Fruit fly (Drosophila melanogaster) whole organism, wandering third instar larva: Measurements from ENCODE around the gene CG34452.

Source experiments
- Abd-B ChIP-seq: fragments of >200 bp; optimal IDR thresholded peaks from 2 replicates; lab custom pipeline; 2017; ENCODE audit warnings: missing biosample characterization, missing genetic modification characterization
- Hr78 ChIP-seq: fragments of >200 bp; optimal IDR thresholded peaks from 2 replicates; lab custom pipeline; 2017; ENCODE audit warnings: missing biosample characterization, missing genetic modification characterization
- Mio ChIP-seq: sonication (Bioruptor generic); optimal IDR thresholded peaks from 2 replicates; lab custom pipeline; 2016; ENCODE audit warnings: missing biosample characterization, missing genetic modification characterization
- OdsH ChIP-seq: fragments of 200-800 bp; sonication (Bioruptor generic); optimal IDR thresholded peaks from 2 replicates; lab custom pipeline; 2016; ENCODE audit warnings: missing biosample characterization, mild to moderate bottlenecking, missing genetic modification characterization
- dmrt93B ChIP-seq: fragments of 200-800 bp; sonication (Bioruptor generic); optimal IDR thresholded peaks from 2 replicates; lab custom pipeline; 2018; ENCODE audit warnings: missing biosample characterization, mild to moderate bottlenecking, missing genetic modification characterization
- psq ChIP-seq: fragments of 200-800 bp; sonication (Bioruptor generic); optimal IDR thresholded peaks from 3 replicates; lab custom pipeline; 2017; ENCODE audit warnings: missing biosample characterization, mild to moderate bottlenecking, missing genetic modification characterization, moderate library complexity
- usp ChIP-seq: fragments of >200 bp; optimal IDR thresholded peaks from 2 replicates; lab custom pipeline; 2017; ENCODE audit warnings: missing biosample characterization, missing genetic modification characterization

DNA sequence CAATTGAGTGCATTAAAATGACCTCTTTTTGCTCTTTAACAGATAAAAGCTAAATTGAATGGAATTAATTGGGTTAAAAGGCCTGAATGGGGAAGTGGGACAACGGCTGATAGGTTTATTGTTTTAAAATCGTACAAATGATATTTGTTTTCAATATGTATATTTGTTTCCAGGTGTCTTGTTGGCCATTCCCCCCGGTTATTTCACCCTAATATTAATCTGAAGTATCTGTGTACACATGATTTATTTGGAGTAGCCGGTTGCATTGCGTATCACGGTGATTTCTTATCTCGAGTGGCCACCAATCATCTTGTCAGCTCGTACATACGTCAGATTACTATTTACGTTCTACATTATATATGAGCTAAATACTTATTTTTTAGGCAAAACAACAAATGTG lies 51.3 kb downstream of the CG34452 start:
- TF ChIP-seq OdsH (GFP tag; lab: Kevin White, UChicago): no peak
- no peak for TF ChIP-seq Mio (GFP tag; lab: Kevin White, UChicago)
- TF ChIP-seq usp (GFP tag; lab: Kevin White, UChicago): no peak
- TF ChIP-seq psq (GFP tag; lab: Kevin White, UChicago): no peak
- TF ChIP-seq dmrt93B: no peak
- no peak for TF ChIP-seq Abd-B
- no peak for TF ChIP-seq Hr78 (GFP tag; lab: Kevin White, UChicago)
